Fruit fly (Drosophila melanogaster) whole organism, embryonic: ENCODE results near the gene Zyx.

Experiments
- Antp ChIP-seq: fragments of 200-800 bp; sonication (Bioruptor generic); optimal IDR thresholded peaks from 3 replicates; lab custom pipeline; 2016; ENCODE audit warnings: missing biosample characterization, missing genetic modification characterization
- BEAF-32 ChIP-seq: fragments of 200-800 bp; sonication (Bioruptor generic); optimal IDR thresholded peaks from 3 replicates; lab custom pipeline; 2017; ENCODE audit warnings: missing biosample characterization, missing genetic modification characterization, mild to moderate bottlenecking, moderate library complexity, missing genetic modification reagents
- CG1233 ChIP-seq: fragments of 200-800 bp; sonication (Bioruptor generic); optimal IDR thresholded peaks from 4 replicates; lab custom pipeline; 2018; ENCODE audit warnings: missing biosample characterization, mild to moderate bottlenecking, missing genetic modification characterization
- CG13624 ChIP-seq: fragments of 200-800 bp; sonication (Bioruptor generic); optimal IDR thresholded peaks from 2 replicates; lab custom pipeline; 2016; ENCODE audit warnings: missing biosample characterization, missing genetic modification characterization
- CG15073 ChIP-seq: fragments of 200-800 bp; sonication (Bioruptor generic); optimal IDR thresholded peaks from 2 replicates; lab custom pipeline; 2016; ENCODE audit warnings: missing biosample characterization, missing genetic modification characterization
- CG16813 ChIP-seq: fragments of 200-800 bp; sonication (Bioruptor generic); IDR thresholded peaks from 3 replicates; pipeline ENCODE4 v1.3.6; 2022; ENCODE audit warnings: missing biosample characterization, missing genetic modification characterization; ENCODE audit not compliant: partially characterized antibody
- CG17359 ChIP-seq: fragments of 200-800 bp; sonication (Bioruptor generic); optimal IDR thresholded peaks from 3 replicates; lab custom pipeline; 2018; ENCODE audit warnings: missing biosample characterization, mild to moderate bottlenecking, missing genetic modification characterization, moderate library complexity
- CG17568 ChIP-seq: fragments of 200-800 bp; sonication (Bioruptor generic); optimal IDR thresholded peaks from 2 replicates; lab custom pipeline; 2018; ENCODE audit warnings: missing biosample characterization, mild to moderate bottlenecking, missing genetic modification characterization, moderate library complexity
- CG18262 ChIP-seq: fragments of 200-800 bp; optimal IDR thresholded peaks from 3 replicates; lab custom pipeline; 2019; ENCODE audit warnings: missing biosample characterization, mild to moderate bottlenecking, missing genetic modification characterization, moderate library complexity
- CG2129 ChIP-seq: fragments of 200-800 bp; sonication (Bioruptor generic); IDR thresholded peaks from 2 replicates; pipeline ENCODE4 v1.3.6; 2022; ENCODE audit warnings: missing biosample characterization, missing genetic modification characterization; ENCODE audit not compliant: partially characterized antibody
- CG2712 ChIP-seq: fragments of 200-800 bp; optimal IDR thresholded peaks from 3 replicates; lab custom pipeline; 2019; ENCODE audit warnings: missing biosample characterization, mild to moderate bottlenecking, missing genetic modification characterization, moderate library complexity
- CG33213 ChIP-seq: fragments of 200-800 bp; sonication (Bioruptor generic); optimal IDR thresholded peaks from 3 replicates; lab custom pipeline; 2016; ENCODE audit warnings: missing biosample characterization, missing genetic modification characterization
- CG4404 ChIP-seq: fragments of 200-800 bp; sonication (Bioruptor generic); IDR thresholded peaks from 2 replicates; pipeline ENCODE4 v1.3.6; 2022; ENCODE audit warnings: missing biosample characterization, missing genetic modification characterization
- CG4854 ChIP-seq: fragments of 200-800 bp; sonication (Bioruptor generic); optimal IDR thresholded peaks from 2 replicates; lab custom pipeline; 2016; ENCODE audit warnings: missing biosample characterization, missing genetic modification characterization, inconsistent platforms
- CG6654 ChIP-seq: fragments of 200-800 bp; sonication (Bioruptor generic); optimal IDR thresholded peaks from 2 replicates; lab custom pipeline; 2017; ENCODE audit warnings: missing biosample characterization, mild to moderate bottlenecking, missing genetic modification characterization
- CoRest ChIP-seq: fragments of 200-800 bp; sonication (Bioruptor generic); optimal IDR thresholded peaks from 3 replicates; lab custom pipeline; 2018; ENCODE audit warnings: missing biosample characterization, mild to moderate bottlenecking, missing genetic modification characterization, moderate library complexity
- CrebB ChIP-seq: fragments of 200-800 bp; sonication (Bioruptor generic); optimal IDR thresholded peaks from 3 replicates; lab custom pipeline; 2018; ENCODE audit warnings: missing biosample characterization, mild to moderate bottlenecking, missing genetic modification characterization
- Dad ChIP-seq: fragments of 200-800 bp; sonication (Bioruptor generic); optimal IDR thresholded peaks from 3 replicates; lab custom pipeline; 2016; ENCODE audit warnings: missing biosample characterization, missing genetic modification characterization
- Dll ChIP-seq: fragments of 200-800 bp; sonication (Bioruptor generic); IDR thresholded peaks from 4 replicates; pipeline ENCODE4 v1.3.6; 2022; ENCODE audit warnings: missing biosample characterization, missing genetic modification characterization; ENCODE audit not compliant: partially characterized antibody
- Elba2 ChIP-seq: fragments of 200-800 bp; sonication (Bioruptor generic); optimal IDR thresholded peaks from 3 replicates; lab custom pipeline; 2016; ENCODE audit warnings: missing biosample characterization, missing genetic modification characterization
- H2.0 ChIP-seq: fragments of 200-800 bp; sonication (Bioruptor generic); IDR thresholded peaks from 2 replicates; pipeline ENCODE4 v1.3.6; 2022; ENCODE audit warnings: missing biosample characterization, missing genetic modification characterization
- HHEX ChIP-seq: fragments of 200-800 bp; sonication (Bioruptor generic); optimal IDR thresholded peaks from 3 replicates; lab custom pipeline; 2017; ENCODE audit warnings: missing biosample characterization, mild to moderate bottlenecking, missing genetic modification characterization, missing genetic modification reagents
- HLH3B ChIP-seq: fragments of 200-800 bp; sonication (Bioruptor generic); IDR thresholded peaks from 2 replicates; pipeline ENCODE4 v1.3.6; 2022; ENCODE audit warnings: missing biosample characterization, missing genetic modification characterization
- HLH4C ChIP-seq: fragments of 200-800 bp; sonication (Bioruptor generic); IDR thresholded peaks from 3 replicates; pipeline ENCODE4 v1.3.6; 2022; ENCODE audit warnings: missing biosample characterization, missing genetic modification characterization; ENCODE audit not compliant: partially characterized antibody
- Hr78 ChIP-seq, 2 experiments: fragments of 200-800 bp in 1 of 2; fragments of >200 bp in 1 of 2; sonication (Bioruptor generic) in 1 of 2; optimal IDR thresholded peaks; 2 replicates each; lab custom pipeline; 2017 to 2019; ENCODE audit warnings: missing biosample characterization in 2 of 2, missing genetic modification characterization in 2 of 2, mild to moderate bottlenecking in 1 of 2, moderate library complexity in 1 of 2
- Neu2 ChIP-seq: fragments of 200-800 bp; sonication (Bioruptor generic); optimal IDR thresholded peaks from 3 replicates; lab custom pipeline; 2016; ENCODE audit warnings: missing biosample characterization, missing genetic modification characterization, borderline replicate concordance
- Nf-YC ChIP-seq: fragments of 200-800 bp; optimal IDR thresholded peaks from 3 replicates; lab custom pipeline; 2019; ENCODE audit warnings: missing biosample characterization, mild to moderate bottlenecking, missing genetic modification characterization, moderate library complexity
- Opbp ChIP-seq: fragments of 200-800 bp; sonication (Bioruptor generic); IDR thresholded peaks from 3 replicates; pipeline ENCODE4 v1.3.6; 2022; ENCODE audit warnings: missing biosample characterization, missing genetic modification characterization; ENCODE audit not compliant: partially characterized antibody
- chn ChIP-seq: fragments of 200-800 bp; sonication (Bioruptor generic); optimal IDR thresholded peaks from 2 replicates; lab custom pipeline; 2016; ENCODE audit warnings: missing biosample characterization, missing genetic modification characterization
- dm ChIP-seq: fragments of 200-800 bp; sonication (Bioruptor generic); optimal IDR thresholded peaks from 3 replicates; lab custom pipeline; 2016; ENCODE audit warnings: missing biosample characterization, missing genetic modification characterization
- dysf ChIP-seq: fragments of 200-800 bp; sonication (Bioruptor generic); IDR thresholded peaks from 3 replicates; pipeline ENCODE4 v1.3.6; 2022; ENCODE audit warnings: missing biosample characterization, missing genetic modification characterization
- ewg ChIP-seq: fragments of 200-800 bp; sonication (Bioruptor generic); optimal IDR thresholded peaks from 3 replicates; lab custom pipeline; 2017; ENCODE audit warnings: mild to moderate bottlenecking, missing biosample characterization, missing genetic modification reagents, missing genetic modification characterization
- gfzf ChIP-seq: fragments of 200-800 bp; sonication (Bioruptor generic); optimal IDR thresholded peaks from 2 replicates; lab custom pipeline; 2016; ENCODE audit warnings: missing biosample characterization, mild to moderate bottlenecking, missing genetic modification characterization, moderate library complexity
- gt ChIP-seq: fragments of 200-800 bp; sonication (Bioruptor generic); IDR thresholded peaks from 2 replicates; pipeline ENCODE4 v1.3.6; 2022; ENCODE audit warnings: missing biosample characterization, missing genetic modification characterization
- hkb ChIP-seq, 2 experiments: fragments of 200-800 bp in 1 of 2; fragments of >200 bp in 1 of 2; sonication (Bioruptor generic) in 1 of 2; IDR thresholded peaks in 1 of 2; optimal IDR thresholded peaks in 1 of 2; 2 replicates each; pipeline versions ENCODE4 v1.3.6 to Lab custom; 2017 to 2022; ENCODE audit warnings: missing biosample characterization in 1 of 2, missing genetic modification characterization in 1 of 2
- knrl ChIP-seq: fragments of 200-800 bp; sonication (Bioruptor generic); IDR thresholded peaks from 3 replicates; pipeline ENCODE4 v1.3.6; 2022; ENCODE audit warnings: missing biosample characterization, missing genetic modification characterization; ENCODE audit not compliant: partially characterized antibody
- nerfin-2 ChIP-seq: fragments of 200-800 bp; sonication (Bioruptor generic); IDR thresholded peaks from 2 replicates; pipeline ENCODE4 v1.3.6; 2022; ENCODE audit warnings: missing biosample characterization, missing genetic modification characterization; ENCODE audit not compliant: partially characterized antibody
- nmo ChIP-seq: fragments of 200-800 bp; sonication (Bioruptor generic); optimal IDR thresholded peaks from 2 replicates; lab custom pipeline; 2018; ENCODE audit warnings: missing biosample characterization, mild to moderate bottlenecking, missing genetic modification characterization, moderate library complexity
- odd ChIP-seq: fragments of 200-800 bp; sonication (Bioruptor generic); optimal IDR thresholded peaks from 2 replicates; lab custom pipeline; 2017; ENCODE audit warnings: missing biosample characterization, mild to moderate bottlenecking, missing genetic modification characterization
- p53 ChIP-seq: fragments of 200-800 bp; sonication (Bioruptor generic); optimal IDR thresholded peaks from 2 replicates; lab custom pipeline; 2016; ENCODE audit warnings: missing biosample characterization, missing genetic modification characterization
- pb ChIP-seq: fragments of 200-800 bp; sonication (Bioruptor generic); optimal IDR thresholded peaks from 3 replicates; lab custom pipeline; 2016; ENCODE audit warnings: missing biosample characterization, missing genetic modification characterization
- phol ChIP-seq: fragments of 200-800 bp; sonication (Bioruptor generic); optimal IDR thresholded peaks from 3 replicates; lab custom pipeline; 2018; ENCODE audit warnings: missing biosample characterization, mild to moderate bottlenecking, missing genetic modification characterization, moderate library complexity
- rib ChIP-seq: fragments of 200-800 bp; sonication (Bioruptor generic); IDR thresholded peaks from 2 replicates; pipeline ENCODE4 v1.3.6; 2022; ENCODE audit warnings: missing biosample characterization, missing genetic modification characterization
- ro ChIP-seq: fragments of 200-800 bp; sonication (Bioruptor generic); IDR thresholded peaks from 2 replicates; pipeline ENCODE4 v1.3.6; 2022; ENCODE audit warnings: missing biosample characterization, missing genetic modification characterization
- sc ChIP-seq, 3 experiments: fragments of >200 bp in 2 of 3; fragments of 200-800 bp in 1 of 3; sonication (Bioruptor generic) in 1 of 3; optimal IDR thresholded peaks; 2 replicates in 2 of 3; 3 replicates in 1 of 3; lab custom pipeline; 2017; ENCODE audit warnings: mild to moderate bottlenecking in 1 of 3, missing biosample characterization in 1 of 3, missing genetic modification characterization in 1 of 3, missing genetic modification reagents in 1 of 3
- unc-4 ChIP-seq: fragments of 200-800 bp; sonication (Bioruptor generic); IDR thresholded peaks from 2 replicates; pipeline ENCODE4 v1.3.6; 2022; ENCODE audit warnings: missing biosample characterization, missing genetic modification characterization; ENCODE audit not compliant: partially characterized antibody
- wor ChIP-seq: fragments of 200-800 bp; sonication (Bioruptor generic); IDR thresholded peaks from 2 replicates; pipeline ENCODE4 v1.3.6; 2022; ENCODE audit warnings: missing biosample characterization, missing genetic modification characterization

Zyx gene

dm6 chr4:1084326-1085062 lies 19.7 kb upstream of the Zyx start, which contains the start of gene Actbeta (continued):
- TF ChIP-seq nerfin-2 (peak; percentile 80), dm (no peak), ewg (GFP tag; lab: Kevin White, UChicago) (no peak), Dad (no peak), Dll (GFP tag; lab: Robert Waterston, UW) (peak; percentile 91), gfzf (GFP tag; lab: Kevin White, UChicago) (peak; percentile 11), CG1233 (GFP tag; lab: Kevin White, UChicago) (no peak), knrl (peak; percentile 90; the same call in 2 of the 3 replicates), Opbp (GFP tag; lab: Robert Waterston, UW) (peak; percentile 88), chn (GFP tag; lab: Kevin White, UChicago) (no peak), p53 (GFP tag; lab: Kevin White, UChicago) (no peak), Elba2 (GFP tag; lab: Kevin White, UChicago) (no peak), sc (optimal IDR thresholded peaks at IDR 0.05; lab: Kevin White, UChicago) (no peak), sc (GFP tag; optimal IDR thresholded peaks at IDR 0.05; lab: Kevin White, UChicago) (no peak), ro (GFP tag; lab: Robert Waterston, UW) (no peak), H2.0 (no peak), wor (no peak), CG15073 (GFP tag; lab: Kevin White, UChicago) (no peak), HHEX (GFP tag; lab: Kevin White, UChicago) (no peak), CrebB (tag; lab: Kevin White, UChicago) (no peak), Hr78 (GFP tag; optimal IDR thresholded peaks at IDR 0.05; lab: Kevin White, UChicago) (no peak), CG4404 (GFP tag; lab: Robert Waterston, UW) (no peak), pb (GFP tag; lab: Kevin White, UChicago) (no peak), Antp (GFP tag; lab: Kevin White, UChicago) (no peak), CG6654 (no peak), rib (GFP tag; lab: Robert Waterston, UW) (no peak), CG2129 (GFP tag; lab: Robert Waterston, UW) (peak; percentile 44; the same call in 1 of the 2 replicates), hkb (optimal IDR thresholded peaks at IDR 0.05; lab: Kevin White, UChicago) (no peak), hkb (GFP tag; IDR thresholded peaks at IDR 0.05; lab: Robert Waterston, UW) (no peak), CG2712 (peak; percentile 4), Neu2 (peak; percentile 48), phol (tag; lab: Kevin White, UChicago) (peak; percentile 29), CG17359 (tag; lab: Kevin White, UChicago) (no peak), CoRest (tag; lab: Kevin White, UChicago) (no peak), gt (GFP tag; lab: Robert Waterston, UW) (no peak), HLH4C (GFP tag; lab: Robert Waterston, UW) (peak; percentile 86), CG16813 (GFP tag; lab: Robert Waterston, UW) (peak; percentile 80), CG17568 (no peak), nmo (GFP tag; lab: Kevin White, UChicago) (no peak), Nf-YC (tag; lab: Kevin White, UChicago) (peak; percentile 35), CG13624 (no peak), CG18262 (no peak), BEAF-32 (GFP tag; lab: Kevin White, UChicago) (peak; percentile 87), dysf (no peak), unc-4 (GFP tag; lab: Robert Waterston, UW) (peak; percentile 93), HLH3B (GFP tag; lab: Robert Waterston, UW) (no peak), CG4854 (GFP tag; lab: Kevin White, UChicago) (no peak), CG33213 (peak; percentile 75), odd (GFP tag; lab: Kevin White, UChicago) (no peak)
